Fruit fly (Drosophila melanogaster): ENCODE measurements around the gene CG7017.

The CG7017 gene

DNA sequence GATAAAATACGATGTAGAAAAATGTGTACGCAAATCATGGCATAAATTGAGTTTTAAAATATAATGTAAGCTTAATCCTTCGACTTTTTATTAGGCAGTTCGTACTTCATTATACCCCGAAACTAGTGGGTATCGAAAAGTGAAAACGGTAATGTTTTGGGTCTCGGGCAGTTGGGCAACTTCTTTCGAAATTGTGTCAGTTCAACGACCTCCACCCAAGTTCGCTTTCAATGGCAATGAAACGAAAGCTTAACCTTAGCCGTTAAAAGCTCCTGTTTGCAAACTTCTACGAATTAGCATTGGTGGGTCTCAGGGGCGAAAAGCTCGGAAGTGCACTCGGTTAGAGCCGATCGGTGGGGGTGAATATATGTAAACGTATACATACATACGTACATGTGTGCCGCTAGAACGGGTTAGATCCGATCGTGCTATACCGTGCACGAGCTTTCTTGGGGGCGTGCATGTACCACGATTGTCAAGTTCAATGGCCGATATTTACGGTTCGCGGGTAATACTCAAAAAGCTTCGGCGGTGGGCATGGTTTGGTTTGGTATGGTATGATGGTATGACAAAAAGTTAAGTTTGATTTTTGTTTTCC lies 18.4 kb upstream of the CG7017 start (continued):
- no peak for TF ChIP-seq Camta (GFP tag; optimal IDR thresholded peaks at IDR 0.05)
- no peak for TF ChIP-seq dmrt11E (tag; optimal IDR thresholded peaks at IDR 0.05)
- peak; percentile 19; the same call in 1 of the 2 replicates for TF ChIP-seq MBD-R2 (GFP tag; IDR thresholded peaks at IDR 0.05)
- no peak for TF ChIP-seq CG7987 (GFP tag; optimal IDR thresholded peaks at IDR 0.05)
- TF ChIP-seq B-H2 (GFP tag; optimal IDR thresholded peaks at IDR 0.05), result no peak
- peak; percentile 55; the same call in 1 of the 2 replicates for TF ChIP-seq amos (GFP tag; IDR thresholded peaks at IDR 0.05; ENCODE audit: partially characterized antibody)
- no peak for TF ChIP-seq CG2712 (tag; optimal IDR thresholded peaks at IDR 0.05)
- no peak for TF ChIP-seq Fer3 (tag; optimal IDR thresholded peaks at IDR 0.05)
- TF ChIP-seq Ada2b (GFP tag; IDR thresholded peaks at IDR 0.05), result no peak
- TF ChIP-seq sob (GFP tag; IDR thresholded peaks at IDR 0.05), result peak; percentile 39; the same call in 1 of the 2 replicates
- TF ChIP-seq CG11247 (GFP tag; IDR thresholded peaks at IDR 0.05), result no peak
- TF ChIP-seq az2 (GFP tag; optimal IDR thresholded peaks at IDR 0.05), result no peak
- no peak for TF ChIP-seq her (GFP tag; optimal IDR thresholded peaks at IDR 0.05)

DNA sequence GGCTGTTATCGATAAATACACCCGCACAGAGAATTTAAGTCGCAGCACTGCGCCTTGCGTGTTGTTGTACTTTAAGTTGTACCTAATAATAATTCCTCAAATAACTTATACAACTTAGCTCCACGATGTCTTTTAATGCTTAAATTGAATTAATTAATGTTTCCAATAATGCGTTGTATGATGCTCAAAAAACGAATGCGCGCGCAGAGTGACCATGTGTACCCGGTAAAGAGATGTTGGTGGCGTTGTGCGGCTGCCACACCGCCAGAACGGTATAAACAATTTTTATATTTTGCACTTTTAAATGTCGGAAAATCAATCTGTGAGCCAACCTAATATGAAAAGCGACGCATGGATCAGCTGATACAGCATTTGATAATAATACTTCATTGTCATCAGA lies 14.2 kb upstream of the CG7017 start:
- TF ChIP-seq br (optimal IDR thresholded peaks at IDR 0.05), result no peak
- peak; percentile 40; the same call in 1 of the 3 replicates for TF ChIP-seq knrl (GFP tag; IDR thresholded peaks at IDR 0.05; ENCODE audit: partially characterized antibody)
- TF ChIP-seq chif (GFP tag; optimal IDR thresholded peaks at IDR 0.05), result no peak
- TF ChIP-seq CG3407 (GFP tag; optimal IDR thresholded peaks at IDR 0.05), result no peak
- TF ChIP-seq CG9727 (GFP tag; optimal IDR thresholded peaks at IDR 0.05), result no peak
- no peak for TF ChIP-seq CG1603 (tag; optimal IDR thresholded peaks at IDR 0.05)
- TF ChIP-seq gcm2 (GFP tag; optimal IDR thresholded peaks at IDR 0.05), result no peak
- TF ChIP-seq CG7357 (GFP tag; IDR thresholded peaks at IDR 0.05), result no peak
- TF ChIP-seq gem (tag; optimal IDR thresholded peaks at IDR 0.05), result no peak
- no peak for TF ChIP-seq CG10979 (tag; optimal IDR thresholded peaks at IDR 0.05)
- TF ChIP-seq stc (GFP tag; IDR thresholded peaks at IDR 0.05), result no peak
- no peak for TF ChIP-seq slbo (GFP tag; IDR thresholded peaks at IDR 0.05)
- no peak for TF ChIP-seq CG12219 (GFP tag; optimal IDR thresholded peaks at IDR 0.05)
- TF ChIP-seq CG13296 (GFP tag; optimal IDR thresholded peaks at IDR 0.05), result no peak
- TF ChIP-seq CG6813 (GFP tag; optimal IDR thresholded peaks at IDR 0.05), result no peak
- TF ChIP-seq CG34224 (GFP tag; IDR thresholded peaks at IDR 0.05; ENCODE audit: partially characterized antibody), result no peak; the same call in 2 of the 3 replicates
- no peak for TF ChIP-seq Antp (GFP tag; optimal IDR thresholded peaks at IDR 0.05)
- TF ChIP-seq Adf1 (GFP tag; IDR thresholded peaks at IDR 0.05), result no peak
- TF ChIP-seq emc (GFP tag; optimal IDR thresholded peaks at IDR 0.05), result no peak
- TF ChIP-seq Elba2 (GFP tag; optimal IDR thresholded peaks at IDR 0.05), result peak; percentile 63
- TF ChIP-seq Dbx (GFP tag; IDR thresholded peaks at IDR 0.05), result no peak
- no peak for TF ChIP-seq kay (GFP tag; optimal IDR thresholded peaks at IDR 0.05)
- no peak for TF ChIP-seq cwo (GFP tag; optimal IDR thresholded peaks at IDR 0.05)
- TF ChIP-seq CG30020 (tag; optimal IDR thresholded peaks at IDR 0.05), result peak; percentile 36
- TF ChIP-seq Nf-YA (GFP tag; IDR thresholded peaks at IDR 0.05), result no peak
- no peak for TF ChIP-seq CG1602 (GFP tag; optimal IDR thresholded peaks at IDR 0.05)
- no peak for TF ChIP-seq ken (GFP tag; IDR thresholded peaks at IDR 0.05)
- TF ChIP-seq pho (GFP tag; optimal IDR thresholded peaks at IDR 0.05), result no peak
- no peak for TF ChIP-seq ac (GFP tag; optimal IDR thresholded peaks at IDR 0.05)
- TF ChIP-seq CG3163 (GFP tag; optimal IDR thresholded peaks at IDR 0.05), result no peak
- no peak for TF ChIP-seq CG2202 (tag; optimal IDR thresholded peaks at IDR 0.05)
- no peak for TF ChIP-seq Hey (tag; optimal IDR thresholded peaks at IDR 0.05)
- no peak for TF ChIP-seq CG31441 (GFP tag; IDR thresholded peaks at IDR 0.05)
- TF ChIP-seq toy (GFP tag; IDR thresholded peaks at IDR 0.05), result no peak
- no peak for TF ChIP-seq cg (GFP tag; optimal IDR thresholded peaks at IDR 0.05)
- no peak for TF ChIP-seq lmd (GFP tag; IDR thresholded peaks at IDR 0.05)
- TF ChIP-seq CG14050 (GFP tag; IDR thresholded peaks at IDR 0.05), result no peak
- peak; percentile 60 for TF ChIP-seq CG14710 (tag; optimal IDR thresholded peaks at IDR 0.05)

Measured in whole organism, embryonic.